Fruit fly (Drosophila melanogaster) whole organism, embryonic: ENCODE results near the gene RPA1.

Source experiments
- Abd-B ChIP-seq: fragments of 200-800 bp; sonication (Bioruptor generic); optimal IDR thresholded peaks from 2 replicates; lab custom pipeline; 2018; ENCODE audit warnings: missing biosample characterization, mild to moderate bottlenecking, missing genetic modification characterization, moderate library complexity
- B-H2 ChIP-seq: fragments of 200-800 bp; sonication (Bioruptor generic); optimal IDR thresholded peaks from 2 replicates; lab custom pipeline; 2018; ENCODE audit warnings: missing biosample characterization, mild to moderate bottlenecking, missing genetic modification characterization
- CG12071 ChIP-seq: fragments of 200-800 bp; sonication (Bioruptor generic); optimal IDR thresholded peaks from 3 replicates; lab custom pipeline; 2018; ENCODE audit warnings: missing biosample characterization, mild to moderate bottlenecking, missing genetic modification characterization
- CG1233 ChIP-seq: fragments of 200-800 bp; sonication (Bioruptor generic); optimal IDR thresholded peaks from 4 replicates; lab custom pipeline; 2018; ENCODE audit warnings: missing biosample characterization, mild to moderate bottlenecking, missing genetic modification characterization
- CG13894 ChIP-seq: fragments of 200-800 bp; sonication (Bioruptor generic); optimal IDR thresholded peaks from 3 replicates; lab custom pipeline; 2018; ENCODE audit warnings: missing biosample characterization, mild to moderate bottlenecking, missing genetic modification characterization, moderate library complexity
- CG14050 ChIP-seq: fragments of 200-800 bp; sonication (Bioruptor generic); IDR thresholded peaks from 3 replicates; pipeline ENCODE4 v1.3.6; 2022; ENCODE audit warnings: missing biosample characterization, missing genetic modification characterization
- CG15073 ChIP-seq: fragments of 200-800 bp; sonication (Bioruptor generic); optimal IDR thresholded peaks from 2 replicates; lab custom pipeline; 2016; ENCODE audit warnings: missing biosample characterization, missing genetic modification characterization
- CG15269 ChIP-seq: fragments of 200-800 bp; sonication (Bioruptor generic); optimal IDR thresholded peaks from 2 replicates; lab custom pipeline; 2018; ENCODE audit warnings: missing biosample characterization, mild to moderate bottlenecking, missing genetic modification characterization, moderate library complexity
- CG1529 ChIP-seq: fragments of 200-800 bp; sonication (Bioruptor generic); optimal IDR thresholded peaks from 3 replicates; lab custom pipeline; 2018; ENCODE audit warnings: missing biosample characterization, missing genetic modification characterization
- CG17385 ChIP-seq: fragments of 200-800 bp; sonication (Bioruptor generic); optimal IDR thresholded peaks from 3 replicates; lab custom pipeline; 2018; ENCODE audit warnings: missing biosample characterization, mild to moderate bottlenecking, missing genetic modification characterization
- CG1792 ChIP-seq: fragments of 200-800 bp; sonication (Bioruptor generic); optimal IDR thresholded peaks from 2 replicates; lab custom pipeline; 2016; ENCODE audit warnings: missing biosample characterization, missing genetic modification characterization
- CG18262 ChIP-seq: fragments of 200-800 bp; optimal IDR thresholded peaks from 3 replicates; lab custom pipeline; 2019; ENCODE audit warnings: missing biosample characterization, mild to moderate bottlenecking, missing genetic modification characterization, moderate library complexity
- CG30431 ChIP-seq: fragments of 200-800 bp; sonication (Bioruptor generic); optimal IDR thresholded peaks from 2 replicates; lab custom pipeline; 2017; ENCODE audit warnings: missing biosample characterization, missing genetic modification characterization
- CG33213 ChIP-seq: fragments of 200-800 bp; sonication (Bioruptor generic); optimal IDR thresholded peaks from 3 replicates; lab custom pipeline; 2016; ENCODE audit warnings: missing biosample characterization, missing genetic modification characterization
- CG6175 ChIP-seq: fragments of 200-800 bp; sonication (Bioruptor generic); IDR thresholded peaks from 3 replicates; pipeline ENCODE4 v1.3.6; 2022; ENCODE audit warnings: missing biosample characterization, missing genetic modification characterization
- CG6683 ChIP-seq: fragments of 200-800 bp; sonication (Bioruptor generic); optimal IDR thresholded peaks from 2 replicates; lab custom pipeline; 2017; ENCODE audit warnings: missing biosample characterization, mild to moderate bottlenecking, missing genetic modification characterization, missing genetic modification reagents
- CG6689 ChIP-seq: fragments of 200-800 bp; sonication (Bioruptor generic); IDR thresholded peaks from 2 replicates; pipeline ENCODE4 v1.3.6; 2022; ENCODE audit warnings: missing biosample characterization, missing genetic modification characterization
- CG8290 ChIP-seq, 3 experiments: fragments of 200-800 bp; sonication (Bioruptor generic); optimal IDR thresholded peaks; 2 replicates each; lab custom pipeline; 2016 to 2019; ENCODE audit warnings: missing biosample characterization in 3 of 3, missing genetic modification characterization in 3 of 3, mild to moderate bottlenecking in 2 of 3, moderate library complexity in 1 of 3
- Dad ChIP-seq: fragments of 200-800 bp; sonication (Bioruptor generic); optimal IDR thresholded peaks from 3 replicates; lab custom pipeline; 2016; ENCODE audit warnings: missing biosample characterization, missing genetic modification characterization
- E2f1 ChIP-seq: fragments of 200-800 bp; sonication (Bioruptor generic); IDR thresholded peaks from 2 replicates; pipeline ENCODE4 v1.3.6; 2022; ENCODE audit warnings: missing biosample characterization, missing genetic modification characterization
- H2.0 ChIP-seq: fragments of 200-800 bp; sonication (Bioruptor generic); IDR thresholded peaks from 2 replicates; pipeline ENCODE4 v1.3.6; 2022; ENCODE audit warnings: missing biosample characterization, missing genetic modification characterization
- Hey ChIP-seq: fragments of 200-800 bp; sonication (Bioruptor generic); optimal IDR thresholded peaks from 3 replicates; lab custom pipeline; 2018; ENCODE audit warnings: missing biosample characterization, mild to moderate bottlenecking, missing genetic modification characterization
- HmgZ ChIP-seq: fragments of 200-800 bp; sonication (Bioruptor generic); optimal IDR thresholded peaks from 2 replicates; lab custom pipeline; 2018; ENCODE audit warnings: missing biosample characterization, mild to moderate bottlenecking, missing genetic modification characterization
- Hmr ChIP-seq: fragments of 200-800 bp; sonication (Bioruptor generic); optimal IDR thresholded peaks from 3 replicates; lab custom pipeline; 2017; ENCODE audit warnings: mild to moderate bottlenecking, missing biosample characterization, missing genetic modification reagents, missing genetic modification characterization
- Myb ChIP-seq: fragments of 200-800 bp; sonication (Bioruptor generic); optimal IDR thresholded peaks from 2 replicates; lab custom pipeline; 2016; ENCODE audit warnings: missing biosample characterization, missing genetic modification characterization
- NFAT ChIP-seq: fragments of 200-800 bp; sonication (Bioruptor generic); IDR thresholded peaks from 2 replicates; pipeline ENCODE4 v1.3.6; 2022; ENCODE audit warnings: missing biosample characterization, missing genetic modification characterization
- Sin3A ChIP-seq: fragments of >200 bp; optimal IDR thresholded peaks from 2 replicates; lab custom pipeline; 2018
- Six4 ChIP-seq: fragments of 200-800 bp; sonication (Bioruptor generic); optimal IDR thresholded peaks from 2 replicates; lab custom pipeline; 2016; ENCODE audit warnings: missing biosample characterization, missing genetic modification characterization
- Sry-δ ChIP-seq: fragments of 200-800 bp; sonication (Bioruptor generic); optimal IDR thresholded peaks from 2 replicates; lab custom pipeline; 2016; ENCODE audit warnings: missing biosample characterization, missing genetic modification characterization
- ap ChIP-seq: fragments of 200-800 bp; sonication (Bioruptor generic); IDR thresholded peaks from 2 replicates; pipeline ENCODE4 v1.3.6; 2022; ENCODE audit warnings: missing biosample characterization, missing genetic modification characterization
- ato ChIP-seq: fragments of 200-800 bp; sonication (Bioruptor generic); IDR thresholded peaks from 2 replicates; pipeline ENCODE4 v1.3.6; 2022; ENCODE audit warnings: missing biosample characterization, missing genetic modification characterization; ENCODE audit not compliant: partially characterized antibody
- bigmax ChIP-seq: fragments of 200-800 bp; sonication (Bioruptor generic); optimal IDR thresholded peaks from 2 replicates; lab custom pipeline; 2018; ENCODE audit warnings: missing biosample characterization, mild to moderate bottlenecking, missing genetic modification characterization
- br ChIP-seq: fragments of >200 bp; optimal IDR thresholded peaks from 2 replicates; lab custom pipeline; 2017
- cwo ChIP-seq: fragments of 200-800 bp; sonication (Bioruptor generic); optimal IDR thresholded peaks from 3 replicates; lab custom pipeline; 2017; ENCODE audit warnings: missing biosample characterization, missing genetic modification characterization, mild to moderate bottlenecking, moderate library complexity, missing genetic modification reagents
- dmrt11E ChIP-seq: fragments of 200-800 bp; sonication (Bioruptor generic); optimal IDR thresholded peaks from 3 replicates; lab custom pipeline; 2018; ENCODE audit warnings: missing biosample characterization, mild to moderate bottlenecking, missing genetic modification characterization, moderate library complexity
- ewg ChIP-seq: fragments of 200-800 bp; sonication (Bioruptor generic); optimal IDR thresholded peaks from 3 replicates; lab custom pipeline; 2017; ENCODE audit warnings: mild to moderate bottlenecking, missing biosample characterization, missing genetic modification reagents, missing genetic modification characterization
- fd102C ChIP-seq: fragments of 200-800 bp; sonication (Bioruptor generic); optimal IDR thresholded peaks from 2 replicates; lab custom pipeline; 2018; ENCODE audit warnings: missing biosample characterization, mild to moderate bottlenecking, missing genetic modification characterization, moderate library complexity
- gce ChIP-seq: fragments of 200-800 bp; sonication (Bioruptor generic); IDR thresholded peaks from 3 replicates; pipeline ENCODE4 v1.3.6; 2022; ENCODE audit warnings: missing biosample characterization, missing genetic modification characterization
- her ChIP-seq: fragments of 200-800 bp; sonication (Bioruptor generic); optimal IDR thresholded peaks from 2 replicates; lab custom pipeline; 2016; ENCODE audit warnings: missing biosample characterization, missing genetic modification characterization
- klu ChIP-seq: fragments of 200-800 bp; sonication (Bioruptor generic); IDR thresholded peaks from 2 replicates; pipeline ENCODE4 v1.3.6; 2022; ENCODE audit warnings: missing biosample characterization, missing genetic modification characterization
- lab ChIP-seq: fragments of 200-800 bp; sonication (Bioruptor generic); optimal IDR thresholded peaks from 3 replicates; lab custom pipeline; 2017; ENCODE audit warnings: missing biosample characterization, missing genetic modification characterization, mild to moderate bottlenecking, moderate library complexity, missing genetic modification reagents
- lola ChIP-seq, 3 experiments: fragments of >200 bp in 2 of 3; fragments of 200-800 bp in 1 of 3; sonication (Bioruptor generic) in 1 of 3; optimal IDR thresholded peaks; 2 replicates each; lab custom pipeline; 2017 to 2019; ENCODE audit warnings: missing biosample characterization in 3 of 3, missing genetic modification characterization in 3 of 3, mild to moderate bottlenecking in 1 of 3, moderate library complexity in 1 of 3
- onecut ChIP-seq: fragments of 200-800 bp; sonication (Bioruptor generic); IDR thresholded peaks from 2 replicates; pipeline ENCODE4 v1.3.6; 2022; ENCODE audit warnings: missing biosample characterization, missing genetic modification characterization
- sd ChIP-seq: fragments of 200-800 bp; sonication (Bioruptor generic); optimal IDR thresholded peaks from 3 replicates; lab custom pipeline; 2018; ENCODE audit warnings: missing biosample characterization, mild to moderate bottlenecking, missing genetic modification characterization, moderate library complexity
- sens ChIP-seq: fragments of 200-800 bp; sonication (Bioruptor generic); peaks from one replicate; lab custom pipeline; 2016; ENCODE audit warnings: missing biosample characterization, missing genetic modification characterization
- sens-2 ChIP-seq: fragments of 200-800 bp; sonication (Bioruptor generic); IDR thresholded peaks from 2 replicates; pipeline ENCODE4 v1.3.6; 2022; ENCODE audit warnings: missing biosample characterization, missing genetic modification characterization
- tap ChIP-seq: fragments of 200-800 bp; optimal IDR thresholded peaks from 3 replicates; lab custom pipeline; 2019; ENCODE audit warnings: missing biosample characterization, mild to moderate bottlenecking, missing genetic modification characterization, moderate library complexity
- ttk ChIP-seq: fragments of 200-800 bp; sonication (Bioruptor generic); IDR thresholded peaks from 2 replicates; pipeline ENCODE4 v2.1.2; 2022; ENCODE audit warnings: missing biosample characterization, missing genetic modification characterization
- tup ChIP-seq: fragments of 200-800 bp; sonication (Bioruptor generic); optimal IDR thresholded peaks from 2 replicates; lab custom pipeline; 2016; ENCODE audit warnings: missing biosample characterization, mild to moderate bottlenecking, missing genetic modification characterization, moderate library complexity
- tx ChIP-seq: fragments of 200-800 bp; sonication (Bioruptor generic); optimal IDR thresholded peaks from 2 replicates; lab custom pipeline; 2016; ENCODE audit warnings: missing biosample characterization, missing genetic modification characterization
- zf30C ChIP-seq: fragments of 200-800 bp; sonication (Bioruptor generic); optimal IDR thresholded peaks from 3 replicates; lab custom pipeline; 2018; ENCODE audit warnings: missing biosample characterization, mild to moderate bottlenecking, missing genetic modification characterization

The RPA1 gene

DNA sequence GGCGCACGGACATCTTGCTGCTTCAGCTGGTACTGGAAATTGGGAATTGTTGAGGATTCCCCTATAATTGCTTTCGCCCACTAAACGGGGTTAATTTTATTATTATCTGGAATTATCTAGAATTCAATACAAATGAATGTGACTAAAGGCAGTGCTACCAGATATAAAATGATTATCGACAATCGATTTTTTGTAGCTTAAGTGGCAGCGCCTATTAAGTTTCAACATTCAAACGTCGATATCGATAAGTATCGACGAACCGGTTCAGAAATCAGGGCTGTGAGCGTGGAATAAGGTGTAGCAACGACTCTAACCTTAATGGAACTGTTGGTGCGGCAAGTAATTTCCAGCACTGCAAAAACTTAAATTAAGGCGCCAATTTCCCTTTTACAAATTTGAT, 40.9 kb upstream of the RPA1 start, which contains the start of gene Sgt1 (continued):
- peak; percentile 30 for TF ChIP-seq CG8290 (GFP tag; optimal IDR thresholded peaks at IDR 0.05; lab: Kevin White, UChicago)
- no peak for TF ChIP-seq CG8290 (tag; optimal IDR thresholded peaks at IDR 0.05; lab: Kevin White, UChicago)
- peak; percentile 57 for TF ChIP-seq CG1792 (GFP tag; lab: Kevin White, UChicago)
- TF ChIP-seq CG30431 = no peak
- TF ChIP-seq ap = no peak
- no peak for TF ChIP-seq tap (tag; lab: Kevin White, UChicago)
- TF ChIP-seq HmgZ = peak; percentile 82
- TF ChIP-seq CG17385 (GFP tag; lab: Kevin White, UChicago) = no peak
- TF ChIP-seq CG1233 (GFP tag; lab: Kevin White, UChicago) = no peak
- TF ChIP-seq Dad (GFP tag; lab: Kevin White, UChicago) = peak; percentile 45
- TF ChIP-seq Hey (tag; lab: Kevin White, UChicago) = no peak
- TF ChIP-seq Six4 (GFP tag; lab: Kevin White, UChicago) = peak; percentile 6
- TF ChIP-seq Myb (GFP tag; lab: Kevin White, UChicago) = peak; percentile 78
- no peak for TF ChIP-seq ewg (GFP tag; lab: Kevin White, UChicago)
- no peak for TF ChIP-seq CG15073
- peak; percentile 80 for TF ChIP-seq CG33213 (GFP tag; lab: Kevin White, UChicago)
- TF ChIP-seq E2f1 (GFP tag; lab: Robert Waterston, UW) = no peak
- TF ChIP-seq Abd-B (GFP tag; lab: Kevin White, UChicago) = no peak
- TF ChIP-seq CG6175 = no peak
- TF ChIP-seq NFAT = peak; percentile 66; the same call in 1 of the 2 replicates
- no peak for TF ChIP-seq klu
- TF ChIP-seq onecut (GFP tag; lab: Robert Waterston, UW) = peak; percentile 42; the same call in 1 of the 2 replicates
- TF ChIP-seq CG1529 (GFP tag; lab: Kevin White, UChicago) = no peak
- TF ChIP-seq sd (tag; lab: Kevin White, UChicago) = peak; percentile 47
- no peak for TF ChIP-seq lab
- peak; percentile 62 for TF ChIP-seq her
- TF ChIP-seq CG13894 (tag; lab: Kevin White, UChicago) = no peak
- TF ChIP-seq Sin3A = peak; percentile 67
- TF ChIP-seq lola (GFP tag; optimal IDR thresholded peaks at IDR 0.05; lab: Kevin White, UChicago) = no peak
- no peak for TF ChIP-seq CG12071 (GFP tag; lab: Kevin White, UChicago)
- peak; percentile 99 for TF ChIP-seq ato
- peak; percentile 31 for TF ChIP-seq tx (GFP tag; lab: Kevin White, UChicago)
- TF ChIP-seq CG15269 (tag; lab: Kevin White, UChicago) = no peak
- peak; percentile 88 for TF ChIP-seq B-H2
- TF ChIP-seq tup = no peak
- TF ChIP-seq sens (GFP tag; lab: Kevin White, UChicago) = peak; percentile 91
- TF ChIP-seq ttk (GFP tag; lab: Robert Waterston, UW) = no peak
- TF ChIP-seq dmrt11E = no peak
- no peak for TF ChIP-seq gce
- no peak for TF ChIP-seq zf30C
- no peak for TF ChIP-seq cwo (GFP tag; lab: Kevin White, UChicago)
- TF ChIP-seq Hmr (GFP tag; lab: Kevin White, UChicago) = peak; percentile 77
- no peak for TF ChIP-seq H2.0 (GFP tag; lab: Robert Waterston, UW)
- TF ChIP-seq bigmax (GFP tag; lab: Kevin White, UChicago) = peak; percentile 50
- no peak for TF ChIP-seq CG6689 (GFP tag; lab: Robert Waterston, UW)
- no peak for TF ChIP-seq CG14050 (GFP tag; lab: Robert Waterston, UW)
- no peak for TF ChIP-seq CG18262 (tag; lab: Kevin White, UChicago)
- peak; percentile 83 for TF ChIP-seq Sry-δ (GFP tag; lab: Kevin White, UChicago)
- no peak for TF ChIP-seq br (lab: Kevin White, UChicago)
- TF ChIP-seq CG6683 (GFP tag; lab: Kevin White, UChicago) = no peak
- no peak for TF ChIP-seq sens-2 (GFP tag; lab: Robert Waterston, UW)
- no peak for TF ChIP-seq fd102C (GFP tag; lab: Kevin White, UChicago)
